Worm (Caenorhabditis elegans): ENCODE measurements around the gene Y54G11A.9.

DNA sequence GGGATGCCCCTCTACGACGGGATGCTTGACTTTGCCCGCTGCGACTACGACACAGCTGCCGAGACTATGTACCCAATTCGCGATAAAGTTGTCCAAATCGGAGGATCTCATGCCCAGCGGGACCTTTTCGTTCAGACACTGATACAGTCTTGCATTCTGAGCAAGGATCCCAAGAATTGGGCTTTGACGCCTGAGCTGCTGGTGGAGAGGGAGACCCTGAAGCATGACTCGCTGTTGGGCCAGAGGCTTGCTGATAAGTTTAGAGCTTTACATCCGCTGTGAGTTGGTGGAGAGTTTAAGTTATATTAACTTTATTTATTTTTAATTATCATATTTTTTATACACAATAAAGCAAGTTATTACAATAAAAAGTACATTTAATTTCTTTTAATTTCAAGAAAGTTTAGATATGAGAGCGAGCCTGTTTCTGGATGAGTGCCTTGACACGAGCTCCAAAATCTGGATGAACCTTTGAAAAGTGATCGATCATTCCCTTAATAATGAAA lies 46.9 kb downstream of the Y54G11A.9 start:
- TF ChIP-seq tbx-9 (tag; optimal IDR thresholded peaks at IDR 0.05; ENCODE audit: borderline replicate concordance): no peak
- no peak for TF ChIP-seq lag-1 (GFP tag; IDR thresholded peaks at IDR 0.05)
- no peak for TF ChIP-seq ceh-58 (GFP tag; IDR thresholded peaks at IDR 0.05)
- TF ChIP-seq zim-3 (tag; optimal IDR thresholded peaks at IDR 0.05): no peak
- TF ChIP-seq aptf-2 (GFP tag; conservative IDR thresholded peaks at IDR 0.05): no peak
